Fruit fly (Drosophila melanogaster): Measurements from ENCODE around the gene CG13445.
A peak's percentile ranks its signal among the peaks of the same experiment; 100 is the strongest.

Gene CG13445

DNA sequence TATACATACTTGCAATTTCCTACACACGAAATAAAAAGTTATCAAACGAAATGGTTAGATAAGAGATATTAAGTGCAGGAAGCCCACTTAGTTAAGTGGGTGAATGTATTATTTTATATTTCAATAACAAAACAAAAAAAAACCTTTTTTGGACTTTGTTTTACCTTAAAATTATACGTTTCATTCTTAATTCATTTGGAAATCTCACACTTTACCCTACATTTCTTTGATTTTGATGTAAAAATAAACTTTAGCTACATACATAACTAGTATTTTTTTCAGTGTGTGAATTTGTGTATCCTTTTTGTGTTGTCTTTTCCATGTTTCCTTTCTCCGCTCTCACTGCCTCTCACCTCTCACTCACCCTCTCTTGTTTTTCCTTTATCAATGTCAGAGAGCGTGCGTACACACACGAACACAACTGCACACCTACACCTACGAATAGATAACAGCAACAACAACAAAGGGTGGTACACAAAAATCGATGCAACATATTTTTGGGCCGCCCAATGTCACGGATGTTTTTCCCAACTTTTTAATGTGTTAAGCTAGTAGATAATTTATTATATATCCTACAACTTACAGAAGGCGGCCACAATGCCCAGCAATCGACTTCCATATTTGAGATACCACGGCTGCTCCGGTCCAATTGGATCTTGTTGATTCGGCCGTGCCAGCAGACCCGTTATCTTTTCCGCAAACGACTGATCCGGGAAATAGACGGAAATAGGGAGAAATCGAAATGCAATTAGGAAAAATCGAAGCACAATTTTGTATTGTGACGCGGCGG, 6.3 kb downstream of the CG13445 start (continued):
- TF ChIP-seq ham (GFP tag; IDR thresholded peaks at IDR 0.05) (no peak), esg (GFP tag; conservative IDR thresholded peaks at IDR 0.05) (peak; percentile 68), CG4360 (GFP tag; IDR thresholded peaks at IDR 0.05) (peak; percentile 98), CG9876 (GFP tag; optimal IDR thresholded peaks at IDR 0.05) (no peak), CG10209 (GFP tag; optimal IDR thresholded peaks at IDR 0.05) (peak; percentile 73), ara (GFP tag; IDR thresholded peaks at IDR 0.05) (no peak), CG33213 (GFP tag; optimal IDR thresholded peaks at IDR 0.05) (no peak), knrl (GFP tag; IDR thresholded peaks at IDR 0.05; ENCODE audit: partially characterized antibody) (no peak), HLH54F (GFP tag; optimal IDR thresholded peaks at IDR 0.05) (no peak), CG14860 (GFP tag; IDR thresholded peaks at IDR 0.05; ENCODE audit: partially characterized antibody) (no peak), HmgZ (tag; optimal IDR thresholded peaks at IDR 0.05) (peak; percentile 39), CG9609 (GFP tag; optimal IDR thresholded peaks at IDR 0.05) (peak; percentile 44), E2f1 (GFP tag; IDR thresholded peaks at IDR 0.05) (peak; percentile 56; the same call in 1 of the 2 replicates), Mrtf (GFP tag; IDR thresholded peaks at IDR 0.05) (no peak), CG11456 (GFP tag; IDR thresholded peaks at IDR 0.05) (no peak), Bteb2 (GFP tag; optimal IDR thresholded peaks at IDR 0.05) (peak; percentile 32), CG9797 (GFP tag; optimal IDR thresholded peaks at IDR 0.05) (no peak), Dek (tag; optimal IDR thresholded peaks at IDR 0.05) (peak; percentile 67), CG17359 (tag; optimal IDR thresholded peaks at IDR 0.05) (peak; percentile 70), gsb-n (tag; optimal IDR thresholded peaks at IDR 0.05) (peak; percentile 74), CG32532 (GFP tag; IDR thresholded peaks at IDR 0.05) (peak; percentile 61; the same call in 1 of the 2 replicates), CG12104 (GFP tag; optimal IDR thresholded peaks at IDR 0.05) (peak; percentile 21), Fer1 (GFP tag; optimal IDR thresholded peaks at IDR 0.05) (peak; percentile 88), pita (GFP tag; optimal IDR thresholded peaks at IDR 0.05) (no peak), eyg (GFP tag; optimal IDR thresholded peaks at IDR 0.05) (peak; percentile 18), CG12071 (GFP tag; optimal IDR thresholded peaks at IDR 0.05) (no peak), h (optimal IDR thresholded peaks at IDR 0.05) (no peak), CG4282 (GFP tag; optimal IDR thresholded peaks at IDR 0.05) (no peak), CG1647 (GFP tag; optimal IDR thresholded peaks at IDR 0.05) (no peak), MBD-R2 (GFP tag; IDR thresholded peaks at IDR 0.05) (no peak; the same call in 1 of the 2 replicates), CG6683 (GFP tag; optimal IDR thresholded peaks at IDR 0.05) (peak; percentile 70), klu (GFP tag; IDR thresholded peaks at IDR 0.05) (no peak), Hmr (GFP tag; optimal IDR thresholded peaks at IDR 0.05) (peak; percentile 89), dmrt99B (tag; optimal IDR thresholded peaks at IDR 0.05) (peak; percentile 84), ewg (GFP tag; optimal IDR thresholded peaks at IDR 0.05) (no peak), CG1832 (GFP tag; optimal IDR thresholded peaks at IDR 0.05) (no peak), CG8388 (GFP tag; optimal IDR thresholded peaks at IDR 0.05) (peak; percentile 72), BtbVII (GFP tag; optimal IDR thresholded peaks at IDR 0.05) (peak; percentile 73), Lpt (GFP tag; optimal IDR thresholded peaks at IDR 0.05) (no peak), kni (GFP tag; optimal IDR thresholded peaks at IDR 0.05) (no peak), shn (GFP tag; optimal IDR thresholded peaks at IDR 0.05) (no peak), CG11696 (GFP tag; IDR thresholded peaks at IDR 0.05) (0 out of 2 replicates have a peak, but pooled peaks have one; percentile 6), cas (GFP tag; IDR thresholded peaks at IDR 0.05) (0 out of 2 replicates have a peak, but pooled peaks have one; percentile 22), lov (optimal IDR thresholded peaks at IDR 0.05) (no peak), lov (GFP tag; IDR thresholded peaks at IDR 0.05) (no peak; the same call in 2 of the 3 replicates), TFAM (GFP tag; optimal IDR thresholded peaks at IDR 0.05) (peak; percentile 1), cg (GFP tag; optimal IDR thresholded peaks at IDR 0.05) (peak; percentile 96), CG6791 (GFP tag; IDR thresholded peaks at IDR 0.05; ENCODE audit: partially characterized antibody) (no peak), E2f2 (GFP tag; IDR thresholded peaks at IDR 0.05) (peak; percentile 49; the same call in 1 of the 2 replicates), Rx (GFP tag; IDR thresholded peaks at IDR 0.05) (no peak; the same call in 1 of the 2 replicates)
